Worm (Caenorhabditis elegans) whole organism, L2 larva: ENCODE results near the gene toca-2.

Source experiments
- C34F6.9 ChIP-seq: fragments of 150-350 bp; optimal IDR thresholded peaks from 2 replicates; lab custom pipeline; 2014; ENCODE audit warnings: missing biosample characterization, missing genetic modification characterization
- F13H6.1 ChIP-seq: sonication (generic microtip); optimal IDR thresholded peaks from 2 replicates; lab custom pipeline; 2016; ENCODE audit warnings: missing genetic modification characterization, missing compliant biosample characterization
- Y55F3AM.14 ChIP-seq: fragments of 200-800 bp; sonication (Bioruptor generic); optimal IDR thresholded peaks from 2 replicates; lab custom pipeline; 2018; ENCODE audit warnings: mild to moderate bottlenecking, missing genetic modification characterization, missing compliant biosample characterization
- aly-2 ChIP-seq: fragments of 150-350 bp; optimal IDR thresholded peaks from 2 replicates; lab custom pipeline; 2014; ENCODE audit warnings: missing biosample characterization, missing genetic modification characterization
- blmp-1 ChIP-seq: sonication (generic microtip); optimal IDR thresholded peaks from 2 replicates; lab custom pipeline; 2017; ENCODE audit warnings: missing genetic modification characterization, mild to moderate bottlenecking, missing compliant biosample characterization, antibody characterized with exemption, moderate library complexity; ENCODE audit not compliant: insufficient read depth
- ceh-16 ChIP-seq: fragments of 150-350 bp; optimal IDR thresholded peaks from 2 replicates; lab custom pipeline; 2014; ENCODE audit warnings: missing biosample characterization, missing genetic modification characterization
- ceh-82 ChIP-seq: fragments of 150-350 bp; optimal IDR thresholded peaks from 2 replicates; lab custom pipeline; 2014; ENCODE audit warnings: missing biosample characterization, missing genetic modification characterization
- crh-2 ChIP-seq: sonication (generic microtip); optimal IDR thresholded peaks from 2 replicates; lab custom pipeline; 2017; ENCODE audit warnings: missing biosample characterization, missing genetic modification characterization
- dmd-4 ChIP-seq: sonication (generic microtip); optimal IDR thresholded peaks from 2 replicates; lab custom pipeline; 2017; ENCODE audit warnings: missing biosample characterization, missing genetic modification characterization
- egl-27 ChIP-seq: sonication (generic microtip); optimal IDR thresholded peaks from 3 replicates; lab custom pipeline; 2017; ENCODE audit warnings: missing biosample characterization, missing genetic modification reagents, missing genetic modification characterization
- elt-3 ChIP-seq: sonication (generic microtip); optimal IDR thresholded peaks from 2 replicates; lab custom pipeline; 2017; ENCODE audit warnings: missing biosample characterization, missing genetic modification characterization
- fos-1 ChIP-seq: fragments of 150-350 bp; optimal IDR thresholded peaks from 2 replicates; lab custom pipeline; 2014; ENCODE audit warnings: missing biosample characterization, missing genetic modification characterization
- gmeb-1 ChIP-seq: fragments of 150-350 bp; optimal IDR thresholded peaks from 2 replicates; lab custom pipeline; 2014; ENCODE audit warnings: missing biosample characterization, missing genetic modification characterization
- lsy-2 ChIP-seq, 2 experiments: fragments of 150-350 bp in 1 of 2; sonication (generic microtip) in 1 of 2; optimal IDR thresholded peaks; 2 replicates each; lab custom pipeline; 2014 to 2017; ENCODE audit warnings: missing biosample characterization in 2 of 2, missing genetic modification characterization in 2 of 2
- mdl-1 ChIP-seq, 2 experiments: fragments of 150-350 bp in 1 of 2; sonication (generic microtip) in 1 of 2; optimal IDR thresholded peaks; 2 replicates each; lab custom pipeline; 2017; ENCODE audit warnings: missing biosample characterization in 2 of 2, missing genetic modification characterization in 2 of 2
- nhr-10 ChIP-seq: sonication (generic microtip); optimal IDR thresholded peaks from 2 replicates; lab custom pipeline; 2017; ENCODE audit warnings: missing biosample characterization, missing genetic modification characterization
- nhr-11 ChIP-seq: fragments of 150-350 bp; optimal IDR thresholded peaks from 2 replicates; lab custom pipeline; 2014; ENCODE audit warnings: missing biosample characterization, missing genetic modification characterization
- nhr-12 ChIP-seq: fragments of 150-350 bp; optimal IDR thresholded peaks from 2 replicates; lab custom pipeline; 2014; ENCODE audit warnings: missing biosample characterization, missing genetic modification characterization
- nhr-129 ChIP-seq: fragments of 150-350 bp; optimal IDR thresholded peaks from 2 replicates; lab custom pipeline; 2014; ENCODE audit warnings: missing biosample characterization, missing genetic modification characterization
- nhr-21 ChIP-seq: fragments of 150-350 bp; optimal IDR thresholded peaks from 2 replicates; lab custom pipeline; 2014; ENCODE audit warnings: missing biosample characterization, missing genetic modification characterization
- nhr-25 ChIP-seq: fragments of 150-350 bp; sonication (generic microtip); optimal IDR thresholded peaks from 3 replicates; lab custom pipeline; 2014; ENCODE audit warnings: missing biosample characterization, missing genetic modification characterization
- peb-1 ChIP-seq: fragments of 150-350 bp; optimal IDR thresholded peaks from 2 replicates; lab custom pipeline; 2014; ENCODE audit warnings: missing biosample characterization, missing genetic modification characterization
- sem-4 ChIP-seq: fragments of 150-350 bp; optimal IDR thresholded peaks from 2 replicates; lab custom pipeline; 2014; ENCODE audit warnings: missing biosample characterization, missing genetic modification reagents, missing genetic modification characterization
- sma-3 ChIP-seq: sonication (generic microtip); optimal IDR thresholded peaks from 2 replicates; lab custom pipeline; 2016; ENCODE audit warnings: missing genetic modification reagents, missing genetic modification characterization, missing compliant biosample characterization
- sma-9 ChIP-seq, 2 experiments: fragments of 150-350 bp in 1 of 2; sonication (generic microtip) in 1 of 2; optimal IDR thresholded peaks; 2 replicates each; lab custom pipeline; 2014 to 2016; ENCODE audit warnings: missing genetic modification characterization in 2 of 2, mild to moderate bottlenecking in 1 of 2, missing biosample characterization in 1 of 2, missing compliant biosample characterization in 1 of 2, missing genetic modification reagents in 1 of 2, moderate library complexity in 1 of 2
- snpc-4 ChIP-seq: fragments of 150-350 bp; optimal IDR thresholded peaks from 2 replicates; lab custom pipeline; 2014; ENCODE audit warnings: missing biosample characterization, missing genetic modification characterization
- unc-55 ChIP-seq: fragments of 150-350 bp; sonication (generic microtip); optimal IDR thresholded peaks from 3 replicates; lab custom pipeline; 2014; ENCODE audit warnings: missing biosample characterization, missing genetic modification reagents, missing genetic modification characterization
- zag-1 ChIP-seq: fragments of 150-350 bp; optimal IDR thresholded peaks from 2 replicates; lab custom pipeline; 2014; ENCODE audit warnings: missing biosample characterization, missing genetic modification characterization

The toca-2 gene

ce11 chrIII:13762046-13762445 lies 6.3 kb downstream of the toca-2 start, which contains the start of gene dbn-1:
TSS of gene dbn-1 (minus strand) at chrIII:13762069.
- no peak for TF ChIP-seq nhr-12 (tag; lab: Kevin White, UChicago)
- TF ChIP-seq sma-9 (GFP tag; optimal IDR thresholded peaks at IDR 0.05; lab: Kevin White, UChicago), result peak; percentile 31
- no peak for TF ChIP-seq sma-9 (tag; optimal IDR thresholded peaks at IDR 0.05; lab: Kevin White, UChicago)
- TF ChIP-seq dmd-4 (tag; lab: Kevin White, UChicago), result no peak
- TF ChIP-seq unc-55, result no peak
- TF ChIP-seq crh-2 (tag; lab: Kevin White, UChicago), result peak; percentile 38
- TF ChIP-seq zag-1 (tag; lab: Kevin White, UChicago), result no peak
- TF ChIP-seq aly-2 (tag; lab: Kevin White, UChicago), result no peak
- no peak for TF ChIP-seq egl-27 (tag; lab: Kevin White, UChicago)
- TF ChIP-seq lsy-2 (tag; optimal IDR thresholded peaks at IDR 0.05; lab: Kevin White, UChicago), result no peak
- peak; percentile 75 for TF ChIP-seq fos-1 (tag; lab: Kevin White, UChicago)

ce11 chrIII:13763260-13764112 lies 7.8 kb downstream of the toca-2 start:
- TF ChIP-seq blmp-1 (tag; lab: Kevin White, UChicago) (peak; percentile 56), snpc-4 (tag; lab: Kevin White, UChicago) (peak; percentile 46), F13H6.1 (peak; percentile 10), lsy-2 (tag; optimal IDR thresholded peaks at IDR 0.05; lab: Kevin White, UChicago) (peak in 1 of 2 experiments; percentile 1), nhr-25 (tag; lab: Kevin White, UChicago) (peak; percentile 53), Y55F3AM.14 (GFP tag; lab: Kevin White, UChicago) (peak; percentile 18), C34F6.9 (tag; lab: Kevin White, UChicago) (no peak), nhr-11 (tag; lab: Kevin White, UChicago) (no peak), egl-27 (tag; lab: Kevin White, UChicago) (no peak), fos-1 (tag; lab: Kevin White, UChicago) (peak; percentile 90), nhr-129 (peak; percentile 54), nhr-12 (tag; lab: Kevin White, UChicago) (no peak), sem-4 (tag; lab: Kevin White, UChicago) (no peak), crh-2 (tag; lab: Kevin White, UChicago) (peak; percentile 46), sma-3 (GFP tag; lab: Kevin White, UChicago) (peak; percentile 47), sma-9 (GFP tag; optimal IDR thresholded peaks at IDR 0.05; lab: Kevin White, UChicago) (peak; percentile 10), sma-9 (tag; optimal IDR thresholded peaks at IDR 0.05; lab: Kevin White, UChicago) (no peak), aly-2 (tag; lab: Kevin White, UChicago) (no peak)

ce11 chrIII:13765782-13766181 lies 10.1 kb downstream of the toca-2 start:
- no peak for TF ChIP-seq blmp-1 (tag; lab: Kevin White, UChicago)
- TF ChIP-seq peb-1, result no peak
- TF ChIP-seq ceh-82 (tag; lab: Kevin White, UChicago), result no peak
- no peak for TF ChIP-seq mdl-1 (tag; optimal IDR thresholded peaks at IDR 0.05; lab: Kevin White, UChicago)

ce11 chrIII:13766704-13767323 lies 11.1 kb downstream of the toca-2 start:
- no peak for TF ChIP-seq ceh-16 (tag; lab: Kevin White, UChicago)
- TF ChIP-seq elt-3 (tag; lab: Kevin White, UChicago), result no peak
- TF ChIP-seq nhr-25 (tag; lab: Kevin White, UChicago), result peak; percentile 12
- peak; percentile 28 for TF ChIP-seq nhr-129
- peak; percentile 37 for TF ChIP-seq F13H6.1
- peak; percentile 62 for TF ChIP-seq sma-9 (GFP tag; optimal IDR thresholded peaks at IDR 0.05; lab: Kevin White, UChicago)
- no peak for TF ChIP-seq sma-9 (tag; optimal IDR thresholded peaks at IDR 0.05; lab: Kevin White, UChicago)
- peak; percentile 23 for TF ChIP-seq nhr-21
- no peak for TF ChIP-seq nhr-11 (tag; lab: Kevin White, UChicago)
- TF ChIP-seq fos-1 (tag; lab: Kevin White, UChicago), result peak; percentile 73
- peak; percentile 39 for TF ChIP-seq crh-2 (tag; lab: Kevin White, UChicago)
- peak; percentile 39 for TF ChIP-seq gmeb-1 (tag; lab: Kevin White, UChicago)
- peak in 1 of 2 experiments; percentile 3 for TF ChIP-seq lsy-2 (tag; optimal IDR thresholded peaks at IDR 0.05; lab: Kevin White, UChicago)
- peak; percentile 27 for TF ChIP-seq sma-3 (GFP tag; lab: Kevin White, UChicago)
- TF ChIP-seq nhr-10 (tag; lab: Kevin White, UChicago), result no peak
